Fruit fly (Drosophila melanogaster): ENCODE measurements around the gene CG43390.

- TF ChIP-seq dl (GFP tag; optimal IDR thresholded peaks at IDR 0.05; ENCODE audit: insufficient read depth in 1 of 2, partially characterized antibody in 2 of 2) (no peak), CG9705 (GFP tag; optimal IDR thresholded peaks at IDR 0.05) (no peak), ey (GFP tag; optimal IDR thresholded peaks at IDR 0.05) (no peak), h (GFP tag; optimal IDR thresholded peaks at IDR 0.05) (no peak), HLH106 (tag; optimal IDR thresholded peaks at IDR 0.05) (no peak), usp (GFP tag; optimal IDR thresholded peaks at IDR 0.05) (no peak), fru (GFP tag; optimal IDR thresholded peaks at IDR 0.05) (no peak), Dfd (GFP tag; optimal IDR thresholded peaks at IDR 0.05) (no peak)
Measured at dm6 chr3L:11550359-11551056, 29.2 kb downstream of the CG43390 start.
